Worm (Caenorhabditis elegans): ENCODE results near the gene Y67A10A.7.

Gene Y67A10A.7

DNA sequence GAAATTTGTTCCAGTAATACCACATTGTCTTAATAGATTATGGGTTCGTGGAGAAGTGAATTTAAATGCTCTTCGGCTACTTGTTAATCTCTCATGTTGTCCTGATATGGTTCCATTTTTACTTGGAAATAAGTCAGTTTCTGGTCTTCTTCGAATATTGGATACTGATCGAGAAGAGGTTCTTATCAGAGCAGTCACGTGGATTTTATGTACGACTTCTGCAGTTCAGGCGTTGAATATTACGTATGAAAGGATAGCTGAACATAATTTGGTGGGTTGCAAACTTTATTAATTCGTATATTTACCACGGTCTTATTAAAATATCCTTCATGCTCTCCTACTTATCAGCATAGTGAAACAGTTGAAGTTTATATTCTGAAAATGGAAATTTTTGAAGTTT, 3.9 kb downstream of the Y67A10A.7 start:
- TF ChIP-seq dao-5 (tag; optimal IDR thresholded peaks at IDR 0.05) (no peak), him-1 (tag; optimal IDR thresholded peaks at IDR 0.05) (no peak), W03F9.2 (tag; optimal IDR thresholded peaks at IDR 0.05) (no peak)

- TF ChIP-seq him-1 (tag; optimal IDR thresholded peaks at IDR 0.05), result no peak
- no peak for TF ChIP-seq W03F9.2 (tag; optimal IDR thresholded peaks at IDR 0.05)
- TF ChIP-seq dao-5 (tag; optimal IDR thresholded peaks at IDR 0.05), result no peak
Measured at ce11 chrIV:14379191-14379590, 5.3 kb downstream of the Y67A10A.7 start.

DNA sequence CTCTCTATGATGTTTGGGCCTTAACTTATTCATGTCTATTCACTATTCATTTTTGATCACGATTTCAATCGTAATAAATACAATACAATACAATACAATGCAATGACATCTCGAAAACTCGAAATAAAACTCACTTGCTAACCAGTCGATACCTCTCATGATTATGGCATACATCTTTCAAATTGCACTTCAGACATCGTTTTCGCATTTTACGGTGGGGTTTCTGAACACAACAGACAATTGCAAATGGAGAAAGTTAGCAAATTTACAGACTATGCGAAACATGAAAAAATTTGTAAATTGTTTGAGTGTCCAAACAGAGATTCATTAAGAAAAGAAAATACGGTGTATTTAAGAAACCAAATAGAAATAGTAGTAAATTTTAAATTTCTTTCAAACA, 9.6 kb downstream of the Y67A10A.7 start, which contains the start of gene paqr-3:
Gene paqr-3 (minus strand): TSS at position 210 of the 400 bp plus-strand sequence.
- TF ChIP-seq W03F9.2 (tag; optimal IDR thresholded peaks at IDR 0.05) (no peak), dao-5 (tag; optimal IDR thresholded peaks at IDR 0.05) (no peak), him-1 (tag; optimal IDR thresholded peaks at IDR 0.05) (no peak)

ce11 chrIV:14384194-14384593, 10.3 kb downstream of the Y67A10A.7 start:
- TF ChIP-seq W03F9.2 (tag; optimal IDR thresholded peaks at IDR 0.05), result no peak
- TF ChIP-seq him-1 (tag; optimal IDR thresholded peaks at IDR 0.05), result no peak
- no peak for TF ChIP-seq dao-5 (tag; optimal IDR thresholded peaks at IDR 0.05)

- no peak for TF ChIP-seq him-1 (tag; optimal IDR thresholded peaks at IDR 0.05)
- TF ChIP-seq dao-5 (tag; optimal IDR thresholded peaks at IDR 0.05), result no peak
- no peak for TF ChIP-seq W03F9.2 (tag; optimal IDR thresholded peaks at IDR 0.05)
Measured at ce11 chrIV:14385140-14385539, 11.2 kb downstream of the Y67A10A.7 start.

DNA sequence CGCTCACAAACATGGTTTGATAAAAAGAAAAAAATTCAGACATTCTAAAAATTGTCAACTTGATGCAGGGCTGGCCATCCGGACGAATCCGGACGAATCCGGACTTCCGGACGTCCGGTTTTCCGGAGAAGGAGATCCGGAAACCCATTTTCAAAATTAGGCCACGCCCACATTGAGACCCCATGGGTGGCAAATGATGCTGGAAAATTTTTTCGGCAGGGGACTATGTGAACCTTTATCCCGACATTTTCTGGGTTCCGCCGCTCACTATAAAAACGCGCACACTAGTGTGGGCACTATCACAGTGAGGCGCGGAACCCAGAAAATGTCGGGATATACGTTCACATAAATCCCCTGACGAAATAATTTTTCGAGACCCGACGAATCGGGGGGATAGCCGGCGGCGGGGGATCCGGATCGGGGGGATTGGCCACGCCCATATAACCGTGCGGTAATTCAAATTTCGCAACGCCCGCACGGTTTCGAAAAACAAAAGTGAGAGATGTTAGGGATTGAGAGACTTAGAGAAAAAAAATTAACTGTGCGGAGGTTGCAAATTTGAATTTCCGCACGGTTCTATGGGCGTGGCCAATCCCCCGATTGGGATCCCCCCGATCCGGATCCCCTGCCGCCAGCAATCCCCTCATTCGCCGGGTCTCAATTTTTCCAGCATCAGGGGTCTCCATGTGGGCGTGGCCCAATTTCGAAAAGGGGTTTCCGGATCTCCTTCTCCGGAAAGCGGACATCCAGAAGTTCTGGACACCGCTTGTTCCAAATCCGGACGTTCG, 14.0 kb downstream of the Y67A10A.7 start:
- no peak for TF ChIP-seq him-1 (tag; optimal IDR thresholded peaks at IDR 0.05)
- no peak for TF ChIP-seq dao-5 (tag; optimal IDR thresholded peaks at IDR 0.05)
- no peak for TF ChIP-seq W03F9.2 (tag; optimal IDR thresholded peaks at IDR 0.05)

DNA sequence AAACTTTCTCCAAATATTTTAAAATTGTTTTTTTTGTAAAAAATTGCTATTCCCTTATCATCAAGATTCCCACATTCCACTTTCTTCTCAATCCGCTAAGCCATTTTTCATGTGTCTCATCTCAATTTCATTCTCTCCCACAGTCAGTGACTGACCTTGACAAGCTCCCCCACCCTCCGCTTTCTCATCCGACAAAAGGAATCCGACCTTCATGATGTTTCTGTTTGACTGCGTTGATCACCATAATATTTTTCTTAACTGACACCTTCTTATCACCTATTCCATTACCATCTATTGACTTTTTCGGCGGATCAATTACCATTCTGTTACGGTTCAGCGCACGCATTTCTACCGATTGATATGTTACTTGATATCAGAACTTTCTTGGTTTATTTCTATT, 15.2 kb downstream of the Y67A10A.7 start:
- TF ChIP-seq him-1 (tag; optimal IDR thresholded peaks at IDR 0.05) (no peak), dao-5 (tag; optimal IDR thresholded peaks at IDR 0.05) (no peak), W03F9.2 (tag; optimal IDR thresholded peaks at IDR 0.05) (no peak)

DNA sequence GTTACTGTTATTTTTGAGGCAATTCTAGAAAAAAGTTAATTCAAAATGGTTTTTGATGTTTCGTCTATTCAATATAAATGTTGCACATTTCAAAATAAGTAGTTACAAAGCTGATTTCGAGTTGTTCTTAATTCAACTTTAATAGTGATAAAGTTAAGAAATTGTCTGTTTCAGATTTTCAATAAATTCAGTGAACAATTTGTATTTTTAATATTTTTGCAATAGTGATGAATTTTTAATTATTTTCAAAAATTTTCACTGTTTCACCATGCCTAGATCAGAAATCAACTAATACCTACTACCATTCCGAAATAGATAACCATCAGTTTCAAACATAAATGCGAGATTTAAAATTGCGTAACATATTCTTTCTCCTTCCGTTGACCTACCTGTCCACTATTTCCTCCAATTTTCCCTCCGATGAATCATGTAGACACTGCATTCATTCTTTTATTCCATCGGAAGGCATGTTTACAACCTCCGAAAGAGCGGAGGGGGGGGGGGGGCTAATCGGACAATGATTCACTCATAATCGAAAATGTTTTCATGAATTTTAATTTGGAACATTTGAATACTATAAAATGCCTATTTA, 16.2 kb downstream of the Y67A10A.7 start:
- TF ChIP-seq W03F9.2 (tag; optimal IDR thresholded peaks at IDR 0.05) (no peak), dao-5 (tag; optimal IDR thresholded peaks at IDR 0.05) (no peak), him-1 (tag; optimal IDR thresholded peaks at IDR 0.05) (no peak)

- TF ChIP-seq dao-5 (tag; optimal IDR thresholded peaks at IDR 0.05) (no peak), him-1 (tag; optimal IDR thresholded peaks at IDR 0.05) (no peak), W03F9.2 (tag; optimal IDR thresholded peaks at IDR 0.05) (no peak)
Measured at ce11 chrIV:14391268-14391667, 17.4 kb downstream of the Y67A10A.7 start.

DNA sequence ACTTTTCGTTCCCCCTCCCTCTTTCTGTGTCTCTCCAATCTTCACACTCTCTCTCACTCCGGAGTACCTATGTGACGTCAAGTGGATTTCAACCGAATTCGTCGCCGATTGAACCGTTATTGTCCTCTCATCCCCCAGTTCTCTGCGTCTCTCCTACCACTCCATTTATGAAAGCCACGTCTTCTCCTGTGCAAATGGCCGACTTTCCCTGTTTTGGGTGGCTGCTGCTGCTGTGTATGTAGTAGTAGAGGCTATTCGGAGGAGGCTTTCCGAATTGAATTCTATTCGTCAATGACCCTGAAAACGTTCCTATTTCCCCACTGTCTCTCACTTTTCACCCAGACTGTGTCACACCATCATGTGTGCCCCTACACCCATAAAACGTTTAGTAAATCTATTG, 17.8 kb downstream of the Y67A10A.7 start:
- TF ChIP-seq him-1 (tag; optimal IDR thresholded peaks at IDR 0.05) (no peak), dao-5 (tag; optimal IDR thresholded peaks at IDR 0.05) (no peak), W03F9.2 (tag; optimal IDR thresholded peaks at IDR 0.05) (no peak)

- no peak for TF ChIP-seq dao-5 (tag; optimal IDR thresholded peaks at IDR 0.05)
- TF ChIP-seq W03F9.2 (tag; optimal IDR thresholded peaks at IDR 0.05), result no peak
- no peak for TF ChIP-seq him-1 (tag; optimal IDR thresholded peaks at IDR 0.05)
Measured at ce11 chrIV:14393838-14394237, 19.9 kb downstream of the Y67A10A.7 start, which contains the start of gene clc-8. TSS of gene clc-8 (plus strand) at chrIV:14394138.

- TF ChIP-seq him-1 (tag; optimal IDR thresholded peaks at IDR 0.05) (no peak), dao-5 (tag; optimal IDR thresholded peaks at IDR 0.05) (no peak), W03F9.2 (tag; optimal IDR thresholded peaks at IDR 0.05) (no peak)
Measured at ce11 chrIV:14394812-14395211, 20.9 kb downstream of the Y67A10A.7 start.

DNA sequence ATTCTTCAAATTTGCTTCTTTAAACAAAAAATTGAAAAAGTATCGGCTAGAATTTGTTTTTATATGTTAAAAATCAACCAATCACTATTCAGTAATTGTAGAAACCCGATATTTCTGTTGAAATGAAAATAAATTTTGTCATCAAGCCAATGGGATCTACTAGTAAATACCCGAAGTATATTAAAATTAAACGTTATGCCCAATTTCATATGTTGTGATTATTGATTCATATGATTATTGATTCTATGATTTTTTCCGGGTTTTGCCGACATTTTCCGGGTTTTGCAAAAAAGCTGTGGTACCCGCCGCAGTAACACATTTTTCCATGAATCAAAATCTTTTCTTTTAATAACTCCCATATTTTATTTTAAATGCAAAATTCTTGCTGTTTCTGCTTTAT, 21.6 kb downstream of the Y67A10A.7 start:
- TF ChIP-seq him-1 (tag; optimal IDR thresholded peaks at IDR 0.05) (no peak), W03F9.2 (tag; optimal IDR thresholded peaks at IDR 0.05) (no peak), dao-5 (tag; optimal IDR thresholded peaks at IDR 0.05) (no peak)

DNA sequence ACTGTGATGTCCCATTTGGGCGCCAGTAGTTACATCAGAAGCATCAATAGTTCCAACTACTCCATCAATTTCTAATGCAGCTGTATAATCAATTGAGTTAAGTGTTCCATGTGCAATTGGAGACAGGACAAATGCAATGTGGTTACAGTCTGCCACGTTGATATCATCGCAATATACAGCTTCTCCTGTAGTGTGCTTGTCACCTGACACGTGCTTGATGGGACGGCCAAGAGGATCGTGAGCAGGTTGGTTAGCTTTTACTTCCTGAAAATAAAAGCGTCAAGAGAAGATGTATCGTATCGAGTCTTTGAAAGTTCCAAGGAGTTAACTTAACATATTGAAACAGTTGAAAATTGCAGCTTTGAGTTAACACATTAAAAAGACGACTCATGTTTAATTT, 34.7 kb downstream of the Y67A10A.7 start:
- TF ChIP-seq W03F9.2 (tag; optimal IDR thresholded peaks at IDR 0.05) (no peak), him-1 (tag; optimal IDR thresholded peaks at IDR 0.05) (no peak), dao-5 (tag; optimal IDR thresholded peaks at IDR 0.05) (no peak)
